Worm (Caenorhabditis elegans) whole organism, L2 larva: ENCODE measurements around the gene lec-7.
A peak's percentile ranks its signal among the peaks of the same experiment; 100 is the strongest.

Experiments used
- C34F6.9 ChIP-seq: fragments of 150-350 bp; optimal IDR thresholded peaks from 2 replicates; lab custom pipeline; 2014; ENCODE audit warnings: missing biosample characterization, missing genetic modification characterization
- F13H6.1 ChIP-seq: sonication (generic microtip); optimal IDR thresholded peaks from 2 replicates; lab custom pipeline; 2016; ENCODE audit warnings: missing genetic modification characterization, missing compliant biosample characterization
- R02D3.7 ChIP-seq: fragments of 150-350 bp; optimal IDR thresholded peaks from 2 replicates; lab custom pipeline; 2014; ENCODE audit warnings: missing biosample characterization, missing genetic modification characterization
- Y55F3AM.14 ChIP-seq: fragments of 200-800 bp; sonication (Bioruptor generic); optimal IDR thresholded peaks from 2 replicates; lab custom pipeline; 2018; ENCODE audit warnings: mild to moderate bottlenecking, missing genetic modification characterization, missing compliant biosample characterization
- ZK546.5 ChIP-seq: sonication (generic microtip); optimal IDR thresholded peaks from 2 replicates; lab custom pipeline; 2017; ENCODE audit warnings: missing biosample characterization, missing genetic modification characterization
- alr-1 ChIP-seq: fragments of 150-350 bp; optimal IDR thresholded peaks from 2 replicates; lab custom pipeline; 2014; ENCODE audit warnings: missing biosample characterization, missing genetic modification characterization
- aly-2 ChIP-seq: fragments of 150-350 bp; optimal IDR thresholded peaks from 2 replicates; lab custom pipeline; 2014; ENCODE audit warnings: missing biosample characterization, missing genetic modification characterization
- ama-1 ChIP-seq: fragments of 150-350 bp; optimal IDR thresholded peaks from 2 replicates; lab custom pipeline; 2018; ENCODE audit warnings: inconsistent platforms
- blmp-1 ChIP-seq: sonication (generic microtip); optimal IDR thresholded peaks from 2 replicates; lab custom pipeline; 2017; ENCODE audit warnings: missing genetic modification characterization, mild to moderate bottlenecking, missing compliant biosample characterization, antibody characterized with exemption, moderate library complexity; ENCODE audit not compliant: insufficient read depth
- ceh-16 ChIP-seq: fragments of 150-350 bp; optimal IDR thresholded peaks from 2 replicates; lab custom pipeline; 2014; ENCODE audit warnings: missing biosample characterization, missing genetic modification characterization
- crh-2 ChIP-seq: sonication (generic microtip); optimal IDR thresholded peaks from 2 replicates; lab custom pipeline; 2017; ENCODE audit warnings: missing biosample characterization, missing genetic modification characterization
- elt-1 ChIP-seq: fragments of 150-350 bp; optimal IDR thresholded peaks from 2 replicates; lab custom pipeline; 2014; ENCODE audit warnings: missing biosample characterization, missing genetic modification characterization
- fos-1 ChIP-seq: fragments of 150-350 bp; optimal IDR thresholded peaks from 2 replicates; lab custom pipeline; 2014; ENCODE audit warnings: missing biosample characterization, missing genetic modification characterization
- gmeb-1 ChIP-seq: fragments of 150-350 bp; optimal IDR thresholded peaks from 2 replicates; lab custom pipeline; 2014; ENCODE audit warnings: missing biosample characterization, missing genetic modification characterization
- lin-11 ChIP-seq: fragments of 150-350 bp; sonication (generic microtip); optimal IDR thresholded peaks from 2 replicates; lab custom pipeline; 2014; ENCODE audit warnings: missing biosample characterization, missing genetic modification characterization, inconsistent platforms, mixed read lengths
- lin-13 ChIP-seq: fragments of 150-350 bp; optimal IDR thresholded peaks from 2 replicates; lab custom pipeline; 2014; ENCODE audit warnings: missing biosample characterization, missing genetic modification reagents, missing genetic modification characterization
- lin-39 ChIP-seq: fragments of 150-350 bp; optimal IDR thresholded peaks from 2 replicates; lab custom pipeline; 2014; ENCODE audit warnings: missing biosample characterization, missing genetic modification reagents, missing genetic modification characterization
- mbf-1 ChIP-seq: sonication (generic microtip); optimal IDR thresholded peaks from 2 replicates; lab custom pipeline; 2017; ENCODE audit warnings: missing biosample characterization, missing genetic modification characterization
- mdl-1 ChIP-seq, 2 experiments: fragments of 150-350 bp in 1 of 2; sonication (generic microtip) in 1 of 2; optimal IDR thresholded peaks; 2 replicates each; lab custom pipeline; 2017; ENCODE audit warnings: missing biosample characterization in 2 of 2, missing genetic modification characterization in 2 of 2
- nhr-10 ChIP-seq: sonication (generic microtip); optimal IDR thresholded peaks from 2 replicates; lab custom pipeline; 2017; ENCODE audit warnings: missing biosample characterization, missing genetic modification characterization
- nhr-11 ChIP-seq: fragments of 150-350 bp; optimal IDR thresholded peaks from 2 replicates; lab custom pipeline; 2014; ENCODE audit warnings: missing biosample characterization, missing genetic modification characterization
- nhr-12 ChIP-seq: fragments of 150-350 bp; optimal IDR thresholded peaks from 2 replicates; lab custom pipeline; 2014; ENCODE audit warnings: missing biosample characterization, missing genetic modification characterization
- nhr-129 ChIP-seq: fragments of 150-350 bp; optimal IDR thresholded peaks from 2 replicates; lab custom pipeline; 2014; ENCODE audit warnings: missing biosample characterization, missing genetic modification characterization
- nhr-23 ChIP-seq: fragments of 150-350 bp; optimal IDR thresholded peaks from 2 replicates; lab custom pipeline; 2014; ENCODE audit warnings: missing biosample characterization, missing genetic modification reagents, missing genetic modification characterization
- nhr-237 ChIP-seq: fragments of 150-350 bp; optimal IDR thresholded peaks from 2 replicates; lab custom pipeline; 2014; ENCODE audit warnings: missing biosample characterization, missing genetic modification characterization
- nhr-25 ChIP-seq: fragments of 150-350 bp; sonication (generic microtip); optimal IDR thresholded peaks from 3 replicates; lab custom pipeline; 2014; ENCODE audit warnings: missing biosample characterization, missing genetic modification characterization
- nhr-6 ChIP-seq: fragments of 150-350 bp; optimal IDR thresholded peaks from 2 replicates; lab custom pipeline; 2014; ENCODE audit warnings: missing biosample characterization, missing genetic modification characterization
- nhr-77 ChIP-seq: fragments of 150-350 bp; optimal IDR thresholded peaks from 2 replicates; lab custom pipeline; 2014; ENCODE audit warnings: missing biosample characterization, missing genetic modification characterization
- peb-1 ChIP-seq: fragments of 150-350 bp; optimal IDR thresholded peaks from 2 replicates; lab custom pipeline; 2014; ENCODE audit warnings: missing biosample characterization, missing genetic modification characterization
- skn-1 ChIP-seq: sonication (generic microtip); optimal IDR thresholded peaks from 2 replicates; lab custom pipeline; 2017; ENCODE audit warnings: missing biosample characterization, missing genetic modification characterization
- sma-3 ChIP-seq: sonication (generic microtip); optimal IDR thresholded peaks from 2 replicates; lab custom pipeline; 2016; ENCODE audit warnings: missing genetic modification reagents, missing genetic modification characterization, missing compliant biosample characterization
- sma-9 ChIP-seq, 2 experiments: fragments of 150-350 bp in 1 of 2; sonication (generic microtip) in 1 of 2; optimal IDR thresholded peaks; 2 replicates each; lab custom pipeline; 2014 to 2016; ENCODE audit warnings: missing genetic modification characterization in 2 of 2, mild to moderate bottlenecking in 1 of 2, missing biosample characterization in 1 of 2, missing compliant biosample characterization in 1 of 2, missing genetic modification reagents in 1 of 2, moderate library complexity in 1 of 2
- snpc-4 ChIP-seq: fragments of 150-350 bp; optimal IDR thresholded peaks from 2 replicates; lab custom pipeline; 2014; ENCODE audit warnings: missing biosample characterization, missing genetic modification characterization
- unc-39 ChIP-seq: fragments of 150-350 bp; optimal IDR thresholded peaks from 2 replicates; lab custom pipeline; 2014; ENCODE audit warnings: missing biosample characterization, missing genetic modification characterization
- unc-55 ChIP-seq: fragments of 150-350 bp; sonication (generic microtip); optimal IDR thresholded peaks from 3 replicates; lab custom pipeline; 2014; ENCODE audit warnings: missing biosample characterization, missing genetic modification reagents, missing genetic modification characterization
- unc-62 ChIP-seq: fragments of 150-350 bp; optimal IDR thresholded peaks from 2 replicates; lab custom pipeline; 2014; ENCODE audit warnings: missing biosample characterization, missing genetic modification reagents, missing genetic modification characterization
- ztf-1 ChIP-seq: fragments of 200-800 bp; sonication (Bioruptor generic); conservative IDR thresholded peaks from 2 replicates; pipeline ENCODE4 v1.3.6; 2022; ENCODE audit warnings: missing genetic modification characterization, missing compliant biosample characterization
- ztf-11 ChIP-seq: sonication (generic microtip); optimal IDR thresholded peaks from 2 replicates; lab custom pipeline; 2017; ENCODE audit warnings: missing biosample characterization, missing genetic modification characterization
- ztf-4 ChIP-seq: fragments of 150-350 bp; optimal IDR thresholded peaks from 2 replicates; lab custom pipeline; 2014; ENCODE audit warnings: missing biosample characterization, missing genetic modification characterization

lec-7 gene

DNA sequence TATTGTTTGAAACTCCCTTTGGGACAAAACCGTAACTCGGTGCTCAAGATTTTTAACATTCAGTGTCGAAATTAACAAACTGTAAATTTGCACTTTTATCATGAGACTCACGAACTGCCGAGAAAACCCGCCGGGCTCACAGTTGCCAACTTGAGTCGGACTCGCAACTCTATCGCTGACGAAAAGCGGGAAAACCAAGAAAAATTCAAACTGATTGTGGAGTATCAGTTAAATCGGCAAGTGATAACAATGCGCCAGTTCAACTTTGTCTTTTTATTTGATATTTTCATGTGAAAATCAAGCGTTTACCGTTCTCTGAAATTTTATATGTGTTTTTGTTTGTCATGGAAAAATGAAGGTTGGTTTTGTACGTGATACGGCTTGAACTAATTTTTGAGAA, 30.7 kb downstream of the lec-7 start:
- TF ChIP-seq fos-1 (tag; lab: Kevin White, UChicago): peak; percentile 85
- TF ChIP-seq ztf-11 (tag; lab: Kevin White, UChicago): no peak

DNA sequence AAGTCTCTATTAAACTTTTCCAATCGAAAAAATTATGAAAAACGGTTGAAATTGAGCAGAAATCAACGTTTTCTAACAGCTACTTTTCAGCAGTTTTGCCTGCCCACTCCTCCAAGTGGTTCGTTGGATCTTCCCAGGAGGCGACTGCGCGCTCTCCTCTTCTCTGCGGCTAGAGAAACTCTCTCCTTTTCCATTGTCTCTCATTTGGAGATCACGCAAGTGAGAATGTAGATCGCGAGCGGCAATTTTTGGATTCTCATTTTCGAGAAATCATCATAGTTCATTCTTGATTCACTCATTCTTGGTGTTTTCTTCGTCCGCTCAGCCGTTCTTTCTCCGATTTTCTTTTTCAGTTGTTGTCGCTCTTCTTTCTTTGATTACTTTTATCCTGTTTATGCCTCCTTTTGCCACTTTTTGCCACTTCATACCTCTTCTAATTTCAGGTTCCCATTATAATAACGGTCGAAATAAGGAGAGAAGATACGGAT, 32.0 kb downstream of the lec-7 start, which contains the start of gene mrp-4:
mrp-4 (plus strand) TSS at position 438 of the 488 bp plus-strand sequence.
- TF ChIP-seq ztf-4 (tag; lab: Kevin White, UChicago) (no peak), unc-55 (GFP tag; lab: Kevin White, UChicago) (no peak), Y55F3AM.14 (GFP tag; lab: Kevin White, UChicago) (no peak), R02D3.7 (tag; lab: Kevin White, UChicago) (no peak), blmp-1 (tag; lab: Kevin White, UChicago) (no peak), F13H6.1 (tag; lab: Kevin White, UChicago) (no peak), lin-13 (GFP tag; lab: Kevin White, UChicago) (no peak), ztf-1 (GFP tag; lab: Robert Waterston, UW) (no peak), skn-1 (tag; lab: Kevin White, UChicago) (no peak), nhr-11 (tag; lab: Kevin White, UChicago) (no peak), lin-11 (tag; lab: Kevin White, UChicago) (no peak), gmeb-1 (tag; lab: Kevin White, UChicago) (no peak), mbf-1 (tag; lab: Kevin White, UChicago) (no peak)

DNA sequence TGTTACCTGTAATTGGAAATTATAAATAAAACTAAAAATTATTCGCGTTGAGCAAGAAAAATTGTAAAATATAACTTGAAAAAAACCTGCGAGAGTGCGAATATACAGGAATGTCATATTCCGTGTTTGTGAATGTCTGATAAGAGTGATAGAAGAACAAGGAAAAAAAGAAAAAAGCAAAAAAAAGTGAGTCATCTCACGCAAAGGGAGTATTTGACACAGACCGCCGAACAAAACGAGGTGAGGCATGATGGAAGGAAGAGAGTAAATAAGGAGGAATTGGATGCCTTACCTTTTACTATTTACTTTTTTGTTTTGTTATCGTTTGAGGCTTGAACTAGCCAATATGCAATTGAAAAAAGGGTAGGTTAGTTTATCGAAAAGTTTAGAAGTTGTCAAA, 40.5 kb downstream of the lec-7 start, which contains the start of gene F21G4.1:
F21G4.1 (minus strand) TSS at position 6 of the 400 bp plus-strand sequence.
- TF ChIP-seq nhr-23: no peak
- peak; percentile 17 for TF ChIP-seq crh-2 (tag; lab: Kevin White, UChicago)
- TF ChIP-seq sma-3 (GFP tag; lab: Kevin White, UChicago): no peak
- TF ChIP-seq blmp-1 (tag; lab: Kevin White, UChicago): no peak
- TF ChIP-seq snpc-4 (tag; lab: Kevin White, UChicago): no peak
- no peak for TF ChIP-seq ZK546.5
- TF ChIP-seq nhr-129 (tag; lab: Kevin White, UChicago): no peak
- peak; percentile 97 for TF ChIP-seq fos-1 (tag; lab: Kevin White, UChicago)
- no peak for TF ChIP-seq lin-39
- TF ChIP-seq skn-1 (tag; lab: Kevin White, UChicago): no peak
- TF ChIP-seq elt-1 (tag; lab: Kevin White, UChicago): no peak
- TF ChIP-seq nhr-10 (tag; lab: Kevin White, UChicago): no peak
- TF ChIP-seq unc-62 (GFP tag; lab: Kevin White, UChicago): no peak

DNA sequence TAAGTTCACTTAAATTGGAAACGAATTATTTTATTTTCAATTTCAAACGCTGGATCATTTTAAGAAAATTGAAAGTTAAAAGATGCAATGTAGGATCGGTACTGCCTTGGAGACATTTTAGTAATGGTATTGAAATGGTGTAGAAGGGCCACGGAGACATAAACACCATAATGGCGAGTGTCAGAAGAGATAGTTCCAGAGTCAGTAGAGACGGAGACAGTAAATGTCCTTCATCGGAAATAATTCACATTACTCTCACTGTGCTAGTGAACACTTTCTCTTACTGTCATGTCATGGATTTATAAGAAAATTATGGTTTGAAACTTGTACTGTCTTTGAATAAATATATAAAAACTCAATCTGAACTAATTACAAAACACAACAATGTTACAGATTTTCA, 41.2 kb downstream of the lec-7 start:
- TF ChIP-seq blmp-1 (tag; lab: Kevin White, UChicago): peak; percentile 76
- no peak for TF ChIP-seq nhr-10 (tag; lab: Kevin White, UChicago)

DNA sequence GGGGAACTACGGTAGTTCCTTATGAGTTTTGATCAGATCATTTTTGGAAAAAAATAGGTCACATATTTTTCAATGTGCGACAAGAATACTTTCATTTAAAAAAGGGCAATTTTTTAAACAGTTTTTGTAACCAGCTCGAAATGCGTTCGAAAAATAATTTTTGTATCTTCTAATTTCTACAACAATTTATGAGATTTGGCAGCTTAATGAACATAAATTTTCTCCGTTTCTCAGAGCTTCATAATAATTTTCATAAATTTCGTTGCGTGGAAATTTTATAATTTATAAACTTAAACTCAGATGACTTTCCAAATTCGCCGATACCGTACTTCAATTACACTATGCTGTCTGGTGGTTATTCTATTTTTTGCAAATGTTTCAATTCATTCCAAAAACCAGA, 43.0 kb downstream of the lec-7 start, which contains the start of gene F21G4.3:
F21G4.3 (plus strand) TSS at position 301 of the 400 bp plus-strand sequence.
- TF ChIP-seq nhr-10 (tag; lab: Kevin White, UChicago) (no peak), nhr-25 (tag; lab: Kevin White, UChicago) (no peak), nhr-77 (tag; lab: Kevin White, UChicago) (no peak), ztf-4 (tag; lab: Kevin White, UChicago) (no peak)

DNA sequence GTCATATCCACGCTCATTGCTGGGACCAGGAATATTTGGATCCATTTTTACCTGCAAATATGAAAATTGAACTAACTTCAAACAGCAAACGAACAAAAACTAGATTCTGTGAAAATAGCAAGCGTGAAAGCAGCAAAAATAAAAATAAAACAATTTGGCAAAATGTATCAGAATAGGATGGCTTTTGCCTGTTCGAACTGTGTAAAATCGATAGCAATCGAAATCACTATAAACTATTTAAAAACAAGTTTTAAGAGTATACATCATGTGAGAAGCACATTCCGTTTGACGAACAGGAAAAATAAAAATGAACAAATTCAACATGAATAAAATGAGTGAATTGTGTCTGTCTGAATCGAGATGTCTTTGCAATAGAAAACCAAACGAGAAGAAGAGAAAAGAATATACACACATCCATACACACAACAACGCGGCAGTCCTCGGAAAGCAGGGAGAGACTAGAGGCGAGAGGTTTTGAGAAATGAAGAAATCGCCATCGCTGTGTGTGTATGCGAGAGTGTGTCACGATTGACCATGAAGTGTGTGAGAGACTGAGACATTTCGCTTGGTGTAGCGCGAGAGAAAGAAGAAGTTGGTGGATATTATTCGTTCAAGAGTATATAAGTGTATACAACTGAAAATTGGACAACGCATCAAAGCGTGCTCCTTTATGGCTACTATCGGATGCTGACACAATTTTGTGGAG, 47.7 kb downstream of the lec-7 start, which contains the start of gene phf-34:
phf-34 (minus strand) TSS at position 51 of the 706 bp plus-strand sequence.
- TF ChIP-seq nhr-25 (tag; lab: Kevin White, UChicago) (peak; percentile 49), nhr-237 (tag; lab: Kevin White, UChicago) (no peak), ztf-11 (tag; lab: Kevin White, UChicago) (no peak), ztf-1 (GFP tag; lab: Robert Waterston, UW) (no peak), C34F6.9 (tag; lab: Kevin White, UChicago) (peak; percentile 65), nhr-11 (tag; lab: Kevin White, UChicago) (no peak), unc-39 (tag; lab: Kevin White, UChicago) (no peak), nhr-6 (tag; lab: Kevin White, UChicago) (no peak), ama-1 (lab: Kevin White, UChicago) (no peak), ceh-16 (tag; lab: Kevin White, UChicago) (no peak), sma-9 (GFP tag; optimal IDR thresholded peaks at IDR 0.05; lab: Kevin White, UChicago) (peak; percentile 35), sma-9 (tag; optimal IDR thresholded peaks at IDR 0.05; lab: Kevin White, UChicago) (no peak), aly-2 (tag; lab: Kevin White, UChicago) (no peak), alr-1 (tag; lab: Kevin White, UChicago) (no peak), F13H6.1 (tag; lab: Kevin White, UChicago) (peak; percentile 71), R02D3.7 (tag; lab: Kevin White, UChicago) (no peak), peb-1 (tag; lab: Kevin White, UChicago) (no peak), ztf-4 (tag; lab: Kevin White, UChicago) (no peak), nhr-129 (tag; lab: Kevin White, UChicago) (peak; percentile 84), mbf-1 (tag; lab: Kevin White, UChicago) (no peak), gmeb-1 (tag; lab: Kevin White, UChicago) (no peak), mdl-1 (tag; optimal IDR thresholded peaks at IDR 0.05; lab: Kevin White, UChicago) (peak in 1 of 2 experiments; percentile 17), lin-39 (no peak), nhr-12 (tag; lab: Kevin White, UChicago) (no peak), fos-1 (tag; lab: Kevin White, UChicago) (peak; percentile 33)
